Worm (Caenorhabditis elegans): ENCODE results near the gene F09E5.14.

The F09E5.14 gene

ce11 chrII:5311746-5312145 lies 32.9 kb downstream of the F09E5.14 start, which contains the start of gene gcy-12:
Gene gcy-12 (plus strand): TSS chrII:5312046.
- TF ChIP-seq nhr-42 (GFP tag; IDR thresholded peaks at IDR 0.05), result no peak
- TF ChIP-seq hif-1 (tag; optimal IDR thresholded peaks at IDR 0.05), result no peak
- TF ChIP-seq daf-19 (GFP tag; conservative IDR thresholded peaks at IDR 0.05), result no peak
- no peak for TF ChIP-seq gei-8 (GFP tag; optimal IDR thresholded peaks at IDR 0.05)
- no peak for TF ChIP-seq mdl-1 (tag; optimal IDR thresholded peaks at IDR 0.05)
- TF ChIP-seq dmd-8 (GFP tag; IDR thresholded peaks at IDR 0.05), result no peak
- TF ChIP-seq nhr-6 (tag; optimal IDR thresholded peaks at IDR 0.05), result no peak
- no peak for TF ChIP-seq ces-1 (GFP tag; optimal IDR thresholded peaks at IDR 0.05)
- TF ChIP-seq nhr-77 (tag; optimal IDR thresholded peaks at IDR 0.05), result no peak
- no peak for TF ChIP-seq duxl-1 (tag; optimal IDR thresholded peaks at IDR 0.05; ENCODE audit: poor library complexity)
- TF ChIP-seq ceh-28 (tag; optimal IDR thresholded peaks at IDR 0.05), result no peak
- no peak for TF ChIP-seq mxl-2 (GFP tag; conservative IDR thresholded peaks at IDR 0.05)
- TF ChIP-seq nhr-41 (GFP tag; IDR thresholded peaks at IDR 0.05), result no peak
- no peak for TF ChIP-seq Y5F2A.4 (GFP tag; optimal IDR thresholded peaks at IDR 0.05)
- TF ChIP-seq jun-1 (tag; optimal IDR thresholded peaks at IDR 0.05), result no peak
- no peak for TF ChIP-seq ztf-7 (tag; optimal IDR thresholded peaks at IDR 0.05)
- TF ChIP-seq ama-1 (optimal IDR thresholded peaks at IDR 0.05), result no peak
- no peak for TF ChIP-seq hmg-1.1 (GFP tag; IDR thresholded peaks at IDR 0.05)
- TF ChIP-seq set-16 (GFP tag; IDR thresholded peaks at IDR 0.05), result no peak

ce11 chrII:5310795-5311194 lies 33.9 kb downstream of the F09E5.14 start:
- TF ChIP-seq Y5F2A.4 (GFP tag; optimal IDR thresholded peaks at IDR 0.05) (no peak), aha-1 (tag) (peak; percentile 83)

DNA sequence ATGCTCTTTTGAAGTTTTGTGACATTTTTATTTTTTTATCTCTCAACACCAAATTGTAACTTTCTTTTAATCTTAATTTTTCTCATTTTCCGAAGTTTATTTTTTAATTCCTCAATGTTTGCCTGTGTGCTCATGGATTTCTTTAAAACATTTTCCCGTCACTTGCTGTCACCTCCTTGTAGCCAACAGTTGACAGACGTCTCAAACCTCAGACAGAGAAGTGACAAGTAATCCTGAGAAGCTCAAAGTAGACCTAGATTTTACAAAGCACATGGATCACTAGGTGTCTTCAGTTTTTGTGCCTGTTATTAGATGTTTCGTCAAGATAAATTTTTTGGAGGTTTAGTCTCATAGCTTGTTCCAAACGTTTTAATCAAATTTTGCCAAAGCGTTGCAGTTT lies 35.0 kb downstream of the F09E5.14 start:
- TF ChIP-seq T26A8.4 (GFP tag; IDR thresholded peaks at IDR 0.05) (no peak), unc-62 (GFP tag; optimal IDR thresholded peaks at IDR 0.05 in 1 of 2) (peak in 1 of 2 experiments; percentile 91), unc-62 (tag; optimal IDR thresholded peaks at IDR 0.05) (no peak)

ce11 chrII:5308961-5309360 lies 35.7 kb downstream of the F09E5.14 start:
- TF ChIP-seq egl-27 (tag; optimal IDR thresholded peaks at IDR 0.05) (no peak), daf-16 (GFP tag; optimal IDR thresholded peaks at IDR 0.05) (peak in 1 of 2 experiments; percentile 38), daf-16 (tag; optimal IDR thresholded peaks at IDR 0.05) (no peak), dmd-8 (GFP tag; IDR thresholded peaks at IDR 0.05) (no peak), unc-62 (GFP tag; optimal IDR thresholded peaks at IDR 0.05 in 1 of 2) (peak in 1 of 2 experiments; percentile 35), unc-62 (tag; optimal IDR thresholded peaks at IDR 0.05) (no peak), dmd-9 (GFP tag; IDR thresholded peaks at IDR 0.05) (no peak), nhr-48 (tag; optimal IDR thresholded peaks at IDR 0.05) (no peak), spr-3 (GFP tag; optimal IDR thresholded peaks at IDR 0.05) (no peak)

ce11 chrII:5307203-5307602 lies 37.5 kb downstream of the F09E5.14 start:
- TF ChIP-seq hlh-11 (tag; optimal IDR thresholded peaks at IDR 0.05) (peak; percentile 49), nhr-28 (tag; optimal IDR thresholded peaks at IDR 0.05) (peak; percentile 77), pqm-1 (tag; optimal IDR thresholded peaks at IDR 0.05) (peak; percentile 63), unc-130 (GFP tag; optimal IDR thresholded peaks at IDR 0.05) (no peak), mdl-1 (tag; optimal IDR thresholded peaks at IDR 0.05) (peak in 1 of 2 experiments; percentile 53), snpc-1.2 (GFP tag; IDR thresholded peaks at IDR 0.05) (no peak), hlh-30 (tag; optimal IDR thresholded peaks at IDR 0.05; ENCODE audit: insufficient read depth) (peak; percentile 65), egl-27 (tag; optimal IDR thresholded peaks at IDR 0.05) (no peak), dmd-6 (GFP tag; IDR thresholded peaks at IDR 0.05) (peak; percentile 61), unc-62 (GFP tag; optimal IDR thresholded peaks at IDR 0.05 in 1 of 2) (peak in 1 of 2 experiments; percentile 66), unc-62 (tag; optimal IDR thresholded peaks at IDR 0.05) (no peak), zip-11 (GFP tag; IDR thresholded peaks at IDR 0.05) (no peak), hif-1 (tag; optimal IDR thresholded peaks at IDR 0.05) (peak in 1 of 2 experiments; percentile 25), nhr-77 (tag; optimal IDR thresholded peaks at IDR 0.05) (peak; percentile 8), gei-8 (GFP tag; optimal IDR thresholded peaks at IDR 0.05) (no peak), dve-1 (tag; optimal IDR thresholded peaks at IDR 0.05; ENCODE audit: insufficient read depth) (peak; percentile 44)

Measured in whole organism, L4 larva.